Worm (Caenorhabditis elegans) whole organism, midembryonic: ENCODE results near the gene Y48A6C.4.

Experiments used
- T22C8.4 ChIP-seq: fragments of 200-800 bp; sonication (Bioruptor generic); IDR thresholded peaks from 2 replicates; pipeline ENCODE4 v1.3.6; 2022; ENCODE audit warnings: missing genetic modification characterization, missing compliant biosample characterization
- cog-1 ChIP-seq: sonication (generic microtip); optimal IDR thresholded peaks from 2 replicates; lab custom pipeline; 2016; ENCODE audit warnings: missing genetic modification characterization, missing compliant biosample characterization
- flt-1 ChIP-seq: fragments of 200-800 bp; sonication (Bioruptor generic); IDR thresholded peaks from 2 replicates; pipeline ENCODE4 v1.3.6; 2022; ENCODE audit warnings: missing genetic modification characterization, missing compliant biosample characterization
- klf-2 ChIP-seq: fragments of 200-800 bp; sonication (Bioruptor generic); conservative IDR thresholded peaks from 2 replicates; pipeline ENCODE4 v1.3.6; 2022; ENCODE audit warnings: missing genetic modification reagents, missing genetic modification characterization, missing compliant biosample characterization
- med-1 ChIP-seq: sonication (generic microtip); optimal IDR thresholded peaks from 2 replicates; lab custom pipeline; 2017; ENCODE audit warnings: missing genetic modification characterization, mild to moderate bottlenecking, missing compliant biosample characterization, antibody characterized with exemption, missing genetic modification reagents; ENCODE audit not compliant: insufficient read depth
- ref-1 ChIP-seq: fragments of 200-800 bp; sonication (Bioruptor generic); conservative IDR thresholded peaks from 2 replicates; pipeline ENCODE4 v1.3.6; 2022; ENCODE audit warnings: missing genetic modification reagents, missing genetic modification characterization, missing compliant biosample characterization
- tab-1 ChIP-seq: fragments of 200-800 bp; sonication (Bioruptor generic); IDR thresholded peaks from 2 replicates; pipeline ENCODE4 v1.3.6; 2022; ENCODE audit warnings: missing genetic modification characterization, missing compliant biosample characterization
- ztf-23 ChIP-seq: fragments of 200-800 bp; sonication (Bioruptor generic); IDR thresholded peaks from 2 replicates; pipeline ENCODE4 v1.3.6; 2022; ENCODE audit warnings: missing genetic modification reagents, missing genetic modification characterization, missing compliant biosample characterization
- ztf-29 ChIP-seq: fragments of 200-800 bp; sonication (Bioruptor generic); IDR thresholded peaks from 2 replicates; pipeline ENCODE4 v1.3.6; 2022; ENCODE audit warnings: missing genetic modification reagents, missing genetic modification characterization, missing compliant biosample characterization

The Y48A6C.4 gene

DNA sequence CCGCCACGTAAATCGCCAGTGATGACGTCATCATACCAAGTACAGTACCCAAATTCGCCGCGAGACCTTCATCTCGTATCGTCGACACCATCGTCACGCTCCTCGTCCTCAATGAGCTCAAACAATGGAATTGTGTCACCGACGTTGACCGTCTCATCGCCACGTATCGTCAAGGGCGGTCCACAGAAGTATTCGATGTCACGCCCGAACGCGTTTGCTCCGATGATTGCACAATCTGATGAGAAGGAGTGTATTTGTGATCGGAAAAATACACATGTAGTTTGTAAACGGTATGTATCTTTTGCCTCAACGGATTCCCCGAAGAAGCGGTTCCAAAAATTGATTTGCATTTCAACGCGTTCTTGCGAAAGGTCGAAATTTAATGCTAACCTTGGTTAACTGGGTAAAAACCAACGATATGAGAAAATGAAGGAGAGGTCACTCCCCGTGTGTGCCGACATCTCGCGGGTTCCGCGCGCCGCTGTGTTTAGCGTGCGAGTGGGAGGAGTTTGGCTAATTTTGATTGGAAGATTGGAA is 29.4 kb upstream of the Y48A6C.4 start:
- no peak for TF ChIP-seq med-1 (GFP tag; lab: Kevin White, UChicago)
- TF ChIP-seq T22C8.4 (GFP tag; lab: Robert Waterston, UW) = no peak
- TF ChIP-seq ref-1 (GFP tag; lab: Robert Waterston, UW) = no peak
- TF ChIP-seq flt-1 (GFP tag; lab: Robert Waterston, UW) = peak; percentile 37; the same call in 1 of the 2 replicates

- TF ChIP-seq med-1 (GFP tag; lab: Kevin White, UChicago) (no peak), tab-1 (GFP tag; lab: Robert Waterston, UW) (no peak), ztf-29 (GFP tag; lab: Robert Waterston, UW) (no peak), klf-2 (GFP tag; lab: Robert Waterston, UW) (no peak), ztf-23 (GFP tag; lab: Robert Waterston, UW) (no peak), T22C8.4 (GFP tag; lab: Robert Waterston, UW) (no peak), ref-1 (GFP tag; lab: Robert Waterston, UW) (no peak), cog-1 (no peak), flt-1 (GFP tag; lab: Robert Waterston, UW) (no peak)
Measured at ce11 chrIII:11090870-11091386, 28.7 kb upstream of the Y48A6C.4 start.

DNA sequence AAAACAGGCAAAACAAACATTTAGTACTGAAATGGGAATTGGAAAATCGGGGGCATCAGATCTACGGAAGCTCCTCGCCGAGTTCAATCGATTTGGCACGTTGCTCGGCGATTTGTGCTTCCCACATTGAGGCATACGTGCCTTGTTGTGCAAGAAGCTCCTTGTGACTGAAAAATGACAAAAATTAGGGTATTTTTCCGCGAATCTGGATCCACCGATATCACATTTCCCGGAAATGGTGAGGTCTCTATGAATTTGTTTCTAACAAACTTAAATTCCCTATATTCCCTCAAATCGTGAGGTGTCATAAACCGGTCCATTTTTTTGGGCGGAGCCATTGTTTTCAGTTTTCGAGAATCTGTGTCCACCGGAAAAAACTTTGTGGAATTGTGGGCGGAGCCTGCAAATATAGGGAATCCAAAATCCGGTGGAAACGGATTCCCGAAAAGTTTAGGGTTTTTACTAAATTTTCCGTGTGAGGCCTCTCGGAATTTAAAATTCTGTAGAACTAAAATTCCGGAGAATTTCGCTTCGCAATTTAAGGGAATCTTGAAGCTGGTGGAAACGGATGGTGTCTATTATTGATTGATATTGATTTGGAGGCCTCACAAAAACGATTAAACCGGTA is 27.8 kb upstream of the Y48A6C.4 start:
- TF ChIP-seq ztf-29 (GFP tag; lab: Robert Waterston, UW) (no peak), ztf-23 (GFP tag; lab: Robert Waterston, UW) (peak; percentile 68), med-1 (GFP tag; lab: Kevin White, UChicago) (no peak), T22C8.4 (GFP tag; lab: Robert Waterston, UW) (no peak; the same call in 1 of the 2 replicates), tab-1 (GFP tag; lab: Robert Waterston, UW) (0 out of 2 replicates have a peak, but pooled peaks have one; percentile 37), cog-1 (no peak), klf-2 (GFP tag; lab: Robert Waterston, UW) (peak; percentile 72; the same call in 1 of the 2 replicates), flt-1 (GFP tag; lab: Robert Waterston, UW) (peak; percentile 65; the same call in 1 of the 2 replicates)

- TF ChIP-seq klf-2 (GFP tag; lab: Robert Waterston, UW) (0 out of 2 replicates have a peak, but pooled peaks have one; percentile 63), flt-1 (GFP tag; lab: Robert Waterston, UW) (peak; percentile 31; the same call in 1 of the 2 replicates), ztf-29 (GFP tag; lab: Robert Waterston, UW) (no peak), ztf-23 (GFP tag; lab: Robert Waterston, UW) (peak; percentile 77)
Measured at ce11 chrIII:11093489-11093888, 26.1 kb upstream of the Y48A6C.4 start.

DNA sequence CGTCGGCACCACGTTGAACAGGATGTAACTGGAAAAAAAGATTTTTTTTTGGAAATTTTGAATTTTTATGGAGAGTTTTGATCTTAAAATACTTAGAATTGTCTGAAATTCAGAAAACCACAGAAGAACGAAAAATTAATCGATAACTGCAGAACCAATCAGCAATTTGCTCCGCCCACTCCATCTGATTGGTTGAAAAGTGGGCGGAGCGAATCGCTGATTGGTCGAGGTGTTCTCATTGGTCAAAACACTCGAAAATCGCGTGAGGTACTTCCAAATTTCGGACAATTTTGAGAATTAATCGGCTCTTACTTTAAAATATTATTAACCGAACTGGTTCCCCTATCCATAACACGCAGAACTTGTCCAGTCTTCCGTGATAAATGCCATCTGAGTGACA is 23.9 kb upstream of the Y48A6C.4 start:
- TF ChIP-seq tab-1 (GFP tag; lab: Robert Waterston, UW) (no peak), ref-1 (GFP tag; lab: Robert Waterston, UW) (no peak), ztf-29 (GFP tag; lab: Robert Waterston, UW) (no peak), klf-2 (GFP tag; lab: Robert Waterston, UW) (no peak), ztf-23 (GFP tag; lab: Robert Waterston, UW) (no peak), T22C8.4 (GFP tag; lab: Robert Waterston, UW) (no peak)

ce11 chrIII:11099864-11100263 is 19.7 kb upstream of the Y48A6C.4 start, which contains the start of gene hmt-1:
Gene hmt-1 (minus strand): TSS chrIII:11099964.
- TF ChIP-seq tab-1 (GFP tag; lab: Robert Waterston, UW) = no peak
- no peak for TF ChIP-seq klf-2 (GFP tag; lab: Robert Waterston, UW)
- TF ChIP-seq ztf-23 (GFP tag; lab: Robert Waterston, UW) = no peak
- no peak for TF ChIP-seq flt-1 (GFP tag; lab: Robert Waterston, UW)
- TF ChIP-seq ztf-29 (GFP tag; lab: Robert Waterston, UW) = no peak
- no peak for TF ChIP-seq cog-1
- TF ChIP-seq T22C8.4 (GFP tag; lab: Robert Waterston, UW) = no peak
- no peak for TF ChIP-seq med-1 (GFP tag; lab: Kevin White, UChicago)
- no peak for TF ChIP-seq ref-1 (GFP tag; lab: Robert Waterston, UW)

DNA sequence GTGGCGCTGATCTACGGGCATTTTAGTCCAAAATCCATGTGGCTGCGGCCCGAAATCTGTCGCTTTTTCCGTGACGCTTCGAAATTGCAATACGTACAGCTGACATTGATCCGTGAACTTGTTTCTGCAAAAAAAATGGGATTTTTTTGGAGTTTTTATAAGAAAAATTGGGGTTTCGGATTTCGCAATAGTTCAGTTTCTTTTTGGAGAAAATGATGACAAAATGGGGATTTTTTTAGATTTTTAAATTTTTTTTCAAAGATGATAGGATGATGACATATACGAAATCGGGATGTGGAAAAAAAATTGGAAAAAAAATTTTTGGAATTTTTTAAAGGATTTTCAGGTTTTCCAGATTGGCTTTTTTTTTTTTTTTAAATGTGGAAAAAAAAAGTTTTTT is 18.4 kb upstream of the Y48A6C.4 start:
- TF ChIP-seq cog-1 = no peak
- no peak for TF ChIP-seq klf-2 (GFP tag; lab: Robert Waterston, UW)
- TF ChIP-seq tab-1 (GFP tag; lab: Robert Waterston, UW) = no peak
- TF ChIP-seq ref-1 (GFP tag; lab: Robert Waterston, UW) = no peak
- no peak for TF ChIP-seq med-1 (GFP tag; lab: Kevin White, UChicago)
- TF ChIP-seq ztf-29 (GFP tag; lab: Robert Waterston, UW) = no peak
- TF ChIP-seq T22C8.4 (GFP tag; lab: Robert Waterston, UW) = no peak
- no peak for TF ChIP-seq ztf-23 (GFP tag; lab: Robert Waterston, UW)
- no peak for TF ChIP-seq flt-1 (GFP tag; lab: Robert Waterston, UW)

DNA sequence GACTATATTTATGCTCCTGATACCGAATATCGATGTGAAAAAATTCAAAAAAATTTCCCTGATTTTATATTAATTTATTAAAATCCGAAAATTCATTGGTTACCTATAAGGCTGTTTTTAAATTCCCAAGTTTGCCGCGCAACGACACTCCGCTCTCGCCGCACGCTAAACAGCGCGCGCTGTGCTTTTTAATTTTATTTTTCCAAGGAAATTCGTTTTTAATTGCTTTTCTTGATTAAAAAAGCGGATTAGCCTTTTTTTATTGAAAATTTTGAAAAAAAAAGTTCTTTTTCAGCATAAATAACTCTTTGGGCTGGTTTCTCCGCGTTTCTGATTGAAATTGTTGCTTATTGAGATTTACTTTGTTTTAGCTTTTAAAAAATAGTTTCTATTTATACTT is 12.3 kb upstream of the Y48A6C.4 start:
- TF ChIP-seq med-1 (GFP tag; lab: Kevin White, UChicago) = no peak
- no peak for TF ChIP-seq ztf-23 (GFP tag; lab: Robert Waterston, UW)
- no peak for TF ChIP-seq T22C8.4 (GFP tag; lab: Robert Waterston, UW)
- no peak for TF ChIP-seq cog-1
- TF ChIP-seq ref-1 (GFP tag; lab: Robert Waterston, UW) = no peak
- no peak for TF ChIP-seq ztf-29 (GFP tag; lab: Robert Waterston, UW)
- no peak for TF ChIP-seq tab-1 (GFP tag; lab: Robert Waterston, UW)
- no peak for TF ChIP-seq flt-1 (GFP tag; lab: Robert Waterston, UW)
- no peak for TF ChIP-seq klf-2 (GFP tag; lab: Robert Waterston, UW)

ce11 chrIII:11110756-11111155 is 8.8 kb upstream of the Y48A6C.4 start:
- TF ChIP-seq T22C8.4 (GFP tag; lab: Robert Waterston, UW) (0 out of 2 replicates have a peak, but pooled peaks have one; percentile 5), flt-1 (GFP tag; lab: Robert Waterston, UW) (peak; percentile 42; the same call in 1 of the 2 replicates), med-1 (GFP tag; lab: Kevin White, UChicago) (no peak), ztf-23 (GFP tag; lab: Robert Waterston, UW) (0 out of 2 replicates have a peak, but pooled peaks have one; percentile 40), klf-2 (GFP tag; lab: Robert Waterston, UW) (no peak), ref-1 (GFP tag; lab: Robert Waterston, UW) (no peak), ztf-29 (GFP tag; lab: Robert Waterston, UW) (no peak), cog-1 (no peak), tab-1 (GFP tag; lab: Robert Waterston, UW) (no peak)
